Worm (Caenorhabditis elegans) whole organism, L2 larva: ENCODE measurements around the gene luc-7L3.
"Not testable (repeated sequence)": the region's sequence is repeated elsewhere in the genome, so short reads cannot be mapped to it uniquely, and the experiment has no call there.

Experiments used
- F13H6.1 ChIP-seq: sonication (generic microtip); optimal IDR thresholded peaks from 2 replicates; lab custom pipeline; 2016; ENCODE audit warnings: missing genetic modification characterization, missing compliant biosample characterization
- R02D3.7 ChIP-seq: fragments of 150-350 bp; optimal IDR thresholded peaks from 2 replicates; lab custom pipeline; 2014; ENCODE audit warnings: missing biosample characterization, missing genetic modification characterization
- Y55F3AM.14 ChIP-seq: fragments of 200-800 bp; sonication (Bioruptor generic); optimal IDR thresholded peaks from 2 replicates; lab custom pipeline; 2018; ENCODE audit warnings: mild to moderate bottlenecking, missing genetic modification characterization, missing compliant biosample characterization
- ZK546.5 ChIP-seq: sonication (generic microtip); optimal IDR thresholded peaks from 2 replicates; lab custom pipeline; 2017; ENCODE audit warnings: missing biosample characterization, missing genetic modification characterization
- aly-2 ChIP-seq: fragments of 150-350 bp; optimal IDR thresholded peaks from 2 replicates; lab custom pipeline; 2014; ENCODE audit warnings: missing biosample characterization, missing genetic modification characterization
- ama-1 ChIP-seq: fragments of 150-350 bp; optimal IDR thresholded peaks from 2 replicates; lab custom pipeline; 2018; ENCODE audit warnings: inconsistent platforms
- ceh-16 ChIP-seq: fragments of 150-350 bp; optimal IDR thresholded peaks from 2 replicates; lab custom pipeline; 2014; ENCODE audit warnings: missing biosample characterization, missing genetic modification characterization
- dmd-4 ChIP-seq: sonication (generic microtip); optimal IDR thresholded peaks from 2 replicates; lab custom pipeline; 2017; ENCODE audit warnings: missing biosample characterization, missing genetic modification characterization
- elt-1 ChIP-seq: fragments of 150-350 bp; optimal IDR thresholded peaks from 2 replicates; lab custom pipeline; 2014; ENCODE audit warnings: missing biosample characterization, missing genetic modification characterization
- lin-11 ChIP-seq: fragments of 150-350 bp; sonication (generic microtip); optimal IDR thresholded peaks from 2 replicates; lab custom pipeline; 2014; ENCODE audit warnings: missing biosample characterization, missing genetic modification characterization, inconsistent platforms, mixed read lengths
- lin-13 ChIP-seq: fragments of 150-350 bp; optimal IDR thresholded peaks from 2 replicates; lab custom pipeline; 2014; ENCODE audit warnings: missing biosample characterization, missing genetic modification reagents, missing genetic modification characterization
- lin-39 ChIP-seq: fragments of 150-350 bp; optimal IDR thresholded peaks from 2 replicates; lab custom pipeline; 2014; ENCODE audit warnings: missing biosample characterization, missing genetic modification reagents, missing genetic modification characterization
- lsy-2 ChIP-seq, 2 experiments: fragments of 150-350 bp in 1 of 2; sonication (generic microtip) in 1 of 2; optimal IDR thresholded peaks; 2 replicates each; lab custom pipeline; 2014 to 2017; ENCODE audit warnings: missing biosample characterization in 2 of 2, missing genetic modification characterization in 2 of 2
- mab-5 ChIP-seq: fragments of 150-350 bp; optimal IDR thresholded peaks from 2 replicates; lab custom pipeline; 2014; ENCODE audit warnings: missing biosample characterization, missing genetic modification characterization
- mbf-1 ChIP-seq: sonication (generic microtip); optimal IDR thresholded peaks from 2 replicates; lab custom pipeline; 2017; ENCODE audit warnings: missing biosample characterization, missing genetic modification characterization
- nhr-10 ChIP-seq: sonication (generic microtip); optimal IDR thresholded peaks from 2 replicates; lab custom pipeline; 2017; ENCODE audit warnings: missing biosample characterization, missing genetic modification characterization
- nhr-12 ChIP-seq: fragments of 150-350 bp; optimal IDR thresholded peaks from 2 replicates; lab custom pipeline; 2014; ENCODE audit warnings: missing biosample characterization, missing genetic modification characterization
- nhr-129 ChIP-seq: fragments of 150-350 bp; optimal IDR thresholded peaks from 2 replicates; lab custom pipeline; 2014; ENCODE audit warnings: missing biosample characterization, missing genetic modification characterization
- nhr-21 ChIP-seq: fragments of 150-350 bp; optimal IDR thresholded peaks from 2 replicates; lab custom pipeline; 2014; ENCODE audit warnings: missing biosample characterization, missing genetic modification characterization
- nhr-23 ChIP-seq: fragments of 150-350 bp; optimal IDR thresholded peaks from 2 replicates; lab custom pipeline; 2014; ENCODE audit warnings: missing biosample characterization, missing genetic modification reagents, missing genetic modification characterization
- nhr-237 ChIP-seq: fragments of 150-350 bp; optimal IDR thresholded peaks from 2 replicates; lab custom pipeline; 2014; ENCODE audit warnings: missing biosample characterization, missing genetic modification characterization
- nhr-6 ChIP-seq: fragments of 150-350 bp; optimal IDR thresholded peaks from 2 replicates; lab custom pipeline; 2014; ENCODE audit warnings: missing biosample characterization, missing genetic modification characterization
- peb-1 ChIP-seq: fragments of 150-350 bp; optimal IDR thresholded peaks from 2 replicates; lab custom pipeline; 2014; ENCODE audit warnings: missing biosample characterization, missing genetic modification characterization
- sem-4 ChIP-seq: fragments of 150-350 bp; optimal IDR thresholded peaks from 2 replicates; lab custom pipeline; 2014; ENCODE audit warnings: missing biosample characterization, missing genetic modification reagents, missing genetic modification characterization
- skn-1 ChIP-seq: sonication (generic microtip); optimal IDR thresholded peaks from 2 replicates; lab custom pipeline; 2017; ENCODE audit warnings: missing biosample characterization, missing genetic modification characterization
- sma-3 ChIP-seq: sonication (generic microtip); optimal IDR thresholded peaks from 2 replicates; lab custom pipeline; 2016; ENCODE audit warnings: missing genetic modification reagents, missing genetic modification characterization, missing compliant biosample characterization
- sma-9 ChIP-seq, 2 experiments: fragments of 150-350 bp in 1 of 2; sonication (generic microtip) in 1 of 2; optimal IDR thresholded peaks; 2 replicates each; lab custom pipeline; 2014 to 2016; ENCODE audit warnings: missing genetic modification characterization in 2 of 2, mild to moderate bottlenecking in 1 of 2, missing biosample characterization in 1 of 2, missing compliant biosample characterization in 1 of 2, missing genetic modification reagents in 1 of 2, moderate library complexity in 1 of 2
- snpc-4 ChIP-seq: fragments of 150-350 bp; optimal IDR thresholded peaks from 2 replicates; lab custom pipeline; 2014; ENCODE audit warnings: missing biosample characterization, missing genetic modification characterization
- unc-39 ChIP-seq: fragments of 150-350 bp; optimal IDR thresholded peaks from 2 replicates; lab custom pipeline; 2014; ENCODE audit warnings: missing biosample characterization, missing genetic modification characterization
- unc-55 ChIP-seq: fragments of 150-350 bp; sonication (generic microtip); optimal IDR thresholded peaks from 3 replicates; lab custom pipeline; 2014; ENCODE audit warnings: missing biosample characterization, missing genetic modification reagents, missing genetic modification characterization
- unc-62 ChIP-seq: fragments of 150-350 bp; optimal IDR thresholded peaks from 2 replicates; lab custom pipeline; 2014; ENCODE audit warnings: missing biosample characterization, missing genetic modification reagents, missing genetic modification characterization
- zag-1 ChIP-seq: fragments of 150-350 bp; optimal IDR thresholded peaks from 2 replicates; lab custom pipeline; 2014; ENCODE audit warnings: missing biosample characterization, missing genetic modification characterization
- ztf-11 ChIP-seq: sonication (generic microtip); optimal IDR thresholded peaks from 2 replicates; lab custom pipeline; 2017; ENCODE audit warnings: missing biosample characterization, missing genetic modification characterization

Gene luc-7L3

ce11 chrII:101176-101575 is 3.3 kb upstream of the luc-7L3 start:
- TF ChIP-seq F13H6.1 (tag; lab: Kevin White, UChicago) (no peak), unc-55 (GFP tag; lab: Kevin White, UChicago) (no peak), nhr-129 (tag; lab: Kevin White, UChicago) (no peak), nhr-237 (no peak), elt-1 (tag; lab: Kevin White, UChicago) (no peak), dmd-4 (tag; lab: Kevin White, UChicago) (no peak), peb-1 (tag; lab: Kevin White, UChicago) (no peak)

- not testable (repeated sequence) for TF ChIP-seq ama-1 (lab: Kevin White, UChicago); unc-62 (GFP tag; lab: Kevin White, UChicago); nhr-237
Observed at ce11 chrII:98894-99293, 1.1 kb upstream of the luc-7L3 start, which contains the start of gene C50D2.10. C50D2.10 (plus strand) TSS chrII:99138.

ce11 chrII:95177-95576 is 2.6 kb downstream of the luc-7L3 start, which contains the start of gene C50D2.7:
C50D2.7 (minus strand) TSS chrII:95277.
- TF ChIP-seq unc-39 (tag; lab: Kevin White, UChicago): no peak
- no peak for TF ChIP-seq lin-11 (tag; lab: Kevin White, UChicago)
- no peak for TF ChIP-seq lin-39 (tag; lab: Kevin White, UChicago)
- TF ChIP-seq ceh-16 (tag; lab: Kevin White, UChicago): no peak

- TF ChIP-seq lin-13 (no peak), ztf-11 (tag; lab: Kevin White, UChicago) (no peak), sma-3 (GFP tag; lab: Kevin White, UChicago) (no peak), mab-5 (tag; lab: Kevin White, UChicago) (no peak), R02D3.7 (no peak), mbf-1 (tag; lab: Kevin White, UChicago) (no peak), sma-9 (GFP tag; optimal IDR thresholded peaks at IDR 0.05; lab: Kevin White, UChicago) (no peak), sma-9 (tag; optimal IDR thresholded peaks at IDR 0.05; lab: Kevin White, UChicago) (no peak), nhr-12 (tag; lab: Kevin White, UChicago) (no peak), unc-55 (GFP tag; lab: Kevin White, UChicago) (no peak), nhr-10 (tag; lab: Kevin White, UChicago) (no peak), nhr-21 (no peak), ceh-16 (tag; lab: Kevin White, UChicago) (no peak), peb-1 (tag; lab: Kevin White, UChicago) (no peak), dmd-4 (tag; lab: Kevin White, UChicago) (no peak), elt-1 (tag; lab: Kevin White, UChicago) (no peak), zag-1 (tag; lab: Kevin White, UChicago) (no peak), ZK546.5 (tag; lab: Kevin White, UChicago) (no peak), nhr-23 (tag; lab: Kevin White, UChicago) (no peak)
Observed at ce11 chrII:91419-91818, 6.4 kb downstream of the luc-7L3 start, which contains the start of gene mcat-1. mcat-1 (minus strand) TSS chrII:91519.

- TF ChIP-seq Y55F3AM.14 (GFP tag; lab: Kevin White, UChicago) (no peak), nhr-6 (no peak), elt-1 (tag; lab: Kevin White, UChicago) (no peak), peb-1 (tag; lab: Kevin White, UChicago) (no peak), nhr-23 (tag; lab: Kevin White, UChicago) (no peak), sem-4 (tag; lab: Kevin White, UChicago) (no peak)
Observed at ce11 chrII:87937-88336, 9.9 kb downstream of the luc-7L3 start.

- TF ChIP-seq lsy-2 (tag; optimal IDR thresholded peaks at IDR 0.05; lab: Kevin White, UChicago) (no peak), skn-1 (tag; lab: Kevin White, UChicago) (no peak), aly-2 (no peak), snpc-4 (tag; lab: Kevin White, UChicago) (no peak)
Observed at ce11 chrII:86794-87193, 11.0 kb downstream of the luc-7L3 start.
